Worm (Caenorhabditis elegans) whole organism, late embryonic: Measurements from ENCODE around the gene F34D10.3.
A peak's percentile ranks its signal among the peaks of the same experiment; 100 is the strongest.

ENCODE experiments used
- C08G9.2 ChIP-seq: sonication (generic microtip); optimal IDR thresholded peaks from 2 replicates; lab custom pipeline; 2016; ENCODE audit warnings: mild to moderate bottlenecking, missing genetic modification characterization, moderate library complexity, missing compliant biosample characterization
- F13H6.1 ChIP-seq: sonication (generic microtip); optimal IDR thresholded peaks from 2 replicates; lab custom pipeline; 2016; ENCODE audit warnings: missing genetic modification characterization, missing compliant biosample characterization
- K09A11.1 ChIP-seq: sonication (generic microtip); optimal IDR thresholded peaks from 2 replicates; lab custom pipeline; 2017; ENCODE audit warnings: antibody characterized with exemption, mild to moderate bottlenecking, missing genetic modification characterization, missing compliant biosample characterization; ENCODE audit not compliant: insufficient read depth
- T23F11.4 ChIP-seq: fragments of 200-800 bp; sonication (Bioruptor generic); optimal IDR thresholded peaks from 2 replicates; lab custom pipeline; 2018; ENCODE audit warnings: mild to moderate bottlenecking, missing genetic modification characterization, missing compliant biosample characterization
- Y22D7AL.16 ChIP-seq: sonication (generic microtip); optimal IDR thresholded peaks from 2 replicates; lab custom pipeline; 2016; ENCODE audit warnings: missing genetic modification characterization, missing compliant biosample characterization
- ahr-1 ChIP-seq: sonication (generic microtip); optimal IDR thresholded peaks from 2 replicates; lab custom pipeline; 2016; ENCODE audit warnings: missing genetic modification characterization, missing compliant biosample characterization
- ama-1 ChIP-seq: fragments of 150-350 bp; optimal IDR thresholded peaks from 2 replicates; lab custom pipeline; 2014
- ceh-18 ChIP-seq: sonication (generic microtip); optimal IDR thresholded peaks from 2 replicates; lab custom pipeline; 2016; ENCODE audit warnings: missing genetic modification characterization, missing compliant biosample characterization
- ceh-19 ChIP-seq: fragments of 200-800 bp; sonication (Bioruptor generic); optimal IDR thresholded peaks from 2 replicates; lab custom pipeline; 2018; ENCODE audit warnings: mild to moderate bottlenecking, missing genetic modification characterization, missing compliant biosample characterization
- ceh-22 ChIP-seq: sonication (generic microtip); optimal IDR thresholded peaks from 2 replicates; lab custom pipeline; 2017; ENCODE audit warnings: missing biosample characterization, missing genetic modification characterization
- ceh-24 ChIP-seq: sonication (generic microtip); optimal IDR thresholded peaks from 2 replicates; lab custom pipeline; 2016; ENCODE audit warnings: mild to moderate bottlenecking, missing genetic modification characterization, missing compliant biosample characterization
- ceh-31 ChIP-seq: sonication (generic microtip); optimal IDR thresholded peaks from 2 replicates; lab custom pipeline; 2016; ENCODE audit warnings: missing genetic modification characterization, missing compliant biosample characterization
- ceh-45 ChIP-seq: fragments of 200-800 bp; sonication (Bioruptor generic); IDR thresholded peaks from 2 replicates; pipeline ENCODE4 v1.3.6; 2022; ENCODE audit warnings: missing genetic modification reagents, missing genetic modification characterization, missing compliant biosample characterization
- ceh-6 ChIP-seq: fragments of 200-800 bp; sonication (Bioruptor generic); optimal IDR thresholded peaks from 2 replicates; lab custom pipeline; 2018; ENCODE audit warnings: mild to moderate bottlenecking, missing genetic modification characterization, missing compliant biosample characterization
- che-1 ChIP-seq: sonication (generic microtip); optimal IDR thresholded peaks from 2 replicates; lab custom pipeline; 2016; ENCODE audit warnings: mild to moderate bottlenecking, missing genetic modification characterization, missing compliant biosample characterization
- dmd-4 ChIP-seq: sonication (generic microtip); optimal IDR thresholded peaks from 2 replicates; lab custom pipeline; 2016; ENCODE audit warnings: borderline replicate concordance, missing genetic modification characterization, missing compliant biosample characterization
- dve-1 ChIP-seq: sonication (generic microtip); optimal IDR thresholded peaks from 2 replicates; lab custom pipeline; 2017; ENCODE audit warnings: antibody characterized with exemption, mild to moderate bottlenecking, missing genetic modification characterization, missing compliant biosample characterization
- elt-4 ChIP-seq: sonication (generic microtip); optimal IDR thresholded peaks from 2 replicates; lab custom pipeline; 2016; ENCODE audit warnings: missing genetic modification characterization, missing compliant biosample characterization
- ets-4 ChIP-seq: sonication (generic microtip); optimal IDR thresholded peaks from 2 replicates; lab custom pipeline; 2016; ENCODE audit warnings: missing genetic modification characterization, missing compliant biosample characterization
- eyg-1 ChIP-seq: sonication (generic microtip); optimal IDR thresholded peaks from 2 replicates; lab custom pipeline; 2016; ENCODE audit warnings: missing genotype, missing genetic modification characterization, missing compliant biosample characterization
- fkh-10 ChIP-seq: fragments of 150-350 bp; optimal IDR thresholded peaks from 2 replicates; lab custom pipeline; 2014; ENCODE audit warnings: missing biosample characterization, missing genetic modification reagents, missing genetic modification characterization
- gmeb-2 ChIP-seq: sonication (generic microtip); optimal IDR thresholded peaks from 2 replicates; lab custom pipeline; 2016; ENCODE audit warnings: missing genetic modification characterization, inconsistent platforms, missing compliant biosample characterization
- hlh-13 ChIP-seq: fragments of 200-800 bp; sonication (Bioruptor generic); optimal IDR thresholded peaks from 2 replicates; lab custom pipeline; 2018; ENCODE audit warnings: mild to moderate bottlenecking, missing genetic modification characterization, missing compliant biosample characterization
- hlh-15 ChIP-seq: sonication (generic microtip); optimal IDR thresholded peaks from 2 replicates; lab custom pipeline; 2016; ENCODE audit warnings: missing genetic modification characterization, missing compliant biosample characterization
- hlh-30 ChIP-seq: sonication (generic microtip); optimal IDR thresholded peaks from 2 replicates; lab custom pipeline; 2017; ENCODE audit warnings: antibody characterized with exemption, missing genetic modification characterization, missing compliant biosample characterization; ENCODE audit not compliant: insufficient read depth
- madf-2 ChIP-seq: sonication (generic microtip); optimal IDR thresholded peaks from 2 replicates; lab custom pipeline; 2017; ENCODE audit warnings: missing genetic modification characterization, missing compliant biosample characterization
- mec-3 ChIP-seq: sonication (generic microtip); optimal IDR thresholded peaks from 2 replicates; lab custom pipeline; 2016; ENCODE audit warnings: borderline replicate concordance, missing genetic modification characterization, missing compliant biosample characterization
- nfya-1 ChIP-seq: sonication (generic microtip); optimal IDR thresholded peaks from 2 replicates; lab custom pipeline; 2017; ENCODE audit warnings: missing genetic modification characterization, mild to moderate bottlenecking, missing compliant biosample characterization, antibody characterized with exemption, moderate library complexity
- nhr-11 ChIP-seq: fragments of 150-350 bp; optimal IDR thresholded peaks from 2 replicates; lab custom pipeline; 2014; ENCODE audit warnings: missing biosample characterization, missing genetic modification characterization
- odd-2 ChIP-seq: sonication (generic microtip); optimal IDR thresholded peaks from 2 replicates; lab custom pipeline; 2017; ENCODE audit warnings: antibody characterized with exemption, mild to moderate bottlenecking, missing genetic modification characterization, missing compliant biosample characterization
- pag-3 ChIP-seq: sonication (generic microtip); optimal IDR thresholded peaks from 2 replicates; lab custom pipeline; 2016; ENCODE audit warnings: missing compliant biosample characterization, missing genetic modification characterization, borderline replicate concordance
- pha-2 ChIP-seq: sonication (generic microtip); optimal IDR thresholded peaks from 2 replicates; lab custom pipeline; 2017; ENCODE audit warnings: mild to moderate bottlenecking, missing genetic modification characterization, missing compliant biosample characterization
- pqm-1 ChIP-seq: sonication (generic microtip); optimal IDR thresholded peaks from 2 replicates; lab custom pipeline; 2016; ENCODE audit warnings: missing genetic modification characterization, missing compliant biosample characterization
- pros-1 ChIP-seq: fragments of 150-350 bp; optimal IDR thresholded peaks from 2 replicates; lab custom pipeline; 2014; ENCODE audit warnings: missing biosample characterization, missing genetic modification reagents, missing genetic modification characterization
- rnt-1 ChIP-seq: sonication (generic microtip); optimal IDR thresholded peaks from 2 replicates; lab custom pipeline; 2016; ENCODE audit warnings: missing genetic modification characterization, missing compliant biosample characterization
- sdc-2 ChIP-seq: sonication (generic microtip); optimal IDR thresholded peaks from 2 replicates; lab custom pipeline; 2016; ENCODE audit warnings: missing genotype, missing genetic modification characterization, missing compliant biosample characterization
- sox-2 ChIP-seq: fragments of 200-800 bp; sonication (Bioruptor generic); IDR thresholded peaks from 2 replicates; pipeline ENCODE4 v1.3.6; 2022; ENCODE audit warnings: missing genetic modification reagents, missing genetic modification characterization, missing compliant biosample characterization
- tbx-2 ChIP-seq: sonication (generic microtip); optimal IDR thresholded peaks from 2 replicates; lab custom pipeline; 2016; ENCODE audit warnings: missing genetic modification characterization, missing compliant biosample characterization
- unc-3 ChIP-seq, 2 experiments: fragments of 200-800 bp in 1 of 2; sonication (Bioruptor generic) in 1 of 2; sonication (generic microtip) in 1 of 2; conservative IDR thresholded peaks in 1 of 2; optimal IDR thresholded peaks in 1 of 2; 2 replicates each; pipeline versions ENCODE4 v1.3.6 to Lab custom; 2016 to 2022; ENCODE audit warnings: missing compliant biosample characterization in 2 of 2, missing genetic modification characterization in 2 of 2, missing genetic modification reagents in 1 of 2
- unc-42 ChIP-seq: sonication (generic microtip); optimal IDR thresholded peaks from 2 replicates; lab custom pipeline; 2016; ENCODE audit warnings: missing genotype, missing genetic modification characterization, missing compliant biosample characterization
- unc-86 ChIP-seq: sonication (generic microtip); optimal IDR thresholded peaks from 2 replicates; lab custom pipeline; 2016; ENCODE audit warnings: missing genetic modification characterization, missing compliant biosample characterization

F34D10.3 gene

DNA sequence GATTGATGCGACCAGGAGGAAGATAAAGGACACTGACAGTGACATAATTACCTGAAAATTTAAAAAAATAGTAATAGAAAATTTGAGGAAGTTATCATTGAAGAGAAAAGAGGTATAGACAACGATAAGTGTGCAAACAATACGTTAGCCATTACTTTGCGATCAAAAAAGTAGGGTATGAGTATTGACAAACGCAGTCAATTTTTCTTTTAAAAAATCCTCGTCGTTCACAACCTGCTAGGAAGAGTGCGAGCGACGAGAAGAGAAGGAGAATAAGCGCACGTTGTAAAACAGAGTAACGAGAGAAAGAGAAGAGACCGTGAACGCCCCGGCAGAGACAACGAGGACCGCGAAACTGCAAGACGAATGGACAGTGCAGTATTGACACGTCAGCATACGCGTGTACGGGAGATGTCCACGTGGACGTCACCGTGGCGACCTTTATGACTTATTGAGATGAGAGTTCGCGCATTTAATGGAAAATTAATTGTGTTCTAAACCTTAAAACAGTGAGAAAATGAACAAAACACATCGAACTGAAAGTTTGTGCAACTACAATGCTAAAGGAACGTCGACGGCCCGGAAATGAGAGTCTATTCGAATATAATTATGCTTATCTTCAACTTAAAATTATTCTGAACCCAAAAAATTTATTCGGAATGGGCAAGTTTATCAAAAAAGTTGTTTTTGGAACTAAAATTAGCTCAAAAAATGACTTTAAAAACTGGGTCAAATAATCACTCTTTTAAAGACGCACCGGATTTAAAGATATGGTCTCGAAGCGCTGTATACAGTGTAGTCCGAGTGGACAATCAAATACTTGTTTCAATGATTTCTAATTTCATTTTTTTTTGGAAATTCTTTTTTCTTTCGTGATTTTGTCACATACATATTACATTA, 32.4 kb upstream of the F34D10.3 start, which contains the start of the genes pdi-1 and C14B1.2:
Gene pdi-1 (minus strand): TSS at position 51 of the 900 bp plus-strand sequence.
Gene C14B1.2 (plus strand): TSS at position 850 of the 900 bp plus-strand sequence.
- TF ChIP-seq odd-2 (tag; lab: Kevin White, UChicago) (no peak), dve-1 (no peak), F13H6.1 (tag; lab: Kevin White, UChicago) (no peak), che-1 (tag; lab: Kevin White, UChicago) (no peak), ets-4 (tag; lab: Kevin White, UChicago) (no peak), unc-42 (tag; lab: Kevin White, UChicago) (no peak), hlh-15 (tag; lab: Kevin White, UChicago) (no peak), madf-2 (tag; lab: Kevin White, UChicago) (no peak), tbx-2 (tag; lab: Kevin White, UChicago) (peak; percentile 34), mec-3 (tag; lab: Kevin White, UChicago) (no peak), nhr-11 (tag; lab: Kevin White, UChicago) (no peak), rnt-1 (tag; lab: Kevin White, UChicago) (no peak), fkh-10 (GFP tag; lab: Kevin White, UChicago) (no peak), nfya-1 (tag; lab: Kevin White, UChicago) (peak; percentile 56), pha-2 (tag; lab: Kevin White, UChicago) (no peak), pros-1 (no peak), ceh-31 (tag; lab: Kevin White, UChicago) (peak; percentile 47)

DNA sequence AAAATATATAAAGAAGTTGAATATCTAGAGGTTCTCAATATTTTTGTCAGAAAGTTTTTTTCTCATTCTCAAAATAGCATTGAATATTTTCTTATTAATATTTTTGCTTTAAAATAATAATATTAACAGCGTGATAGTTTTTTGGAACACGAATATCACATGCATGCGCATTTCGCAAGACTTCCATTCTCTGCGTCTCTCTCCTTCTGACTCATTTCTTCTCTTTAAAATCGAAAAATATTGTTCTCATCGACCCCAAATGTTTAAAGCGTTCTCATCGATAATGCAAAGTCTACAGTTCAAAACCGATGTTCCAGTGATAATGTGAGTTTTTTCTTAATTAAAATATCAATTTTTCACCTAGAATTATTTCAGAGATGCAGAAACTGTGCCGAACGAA, 30.7 kb upstream of the F34D10.3 start, which contains the start of gene C14B1.3:
Gene C14B1.3 (plus strand): TSS at position 168 of the 400 bp plus-strand sequence.
- TF ChIP-seq hlh-30 (tag; lab: Kevin White, UChicago) (peak; percentile 45), sdc-2 (tag; lab: Kevin White, UChicago) (no peak), pag-3 (tag; lab: Kevin White, UChicago) (no peak)
- TF ChIP-seq, all 69 proteins: peak for 1

DNA sequence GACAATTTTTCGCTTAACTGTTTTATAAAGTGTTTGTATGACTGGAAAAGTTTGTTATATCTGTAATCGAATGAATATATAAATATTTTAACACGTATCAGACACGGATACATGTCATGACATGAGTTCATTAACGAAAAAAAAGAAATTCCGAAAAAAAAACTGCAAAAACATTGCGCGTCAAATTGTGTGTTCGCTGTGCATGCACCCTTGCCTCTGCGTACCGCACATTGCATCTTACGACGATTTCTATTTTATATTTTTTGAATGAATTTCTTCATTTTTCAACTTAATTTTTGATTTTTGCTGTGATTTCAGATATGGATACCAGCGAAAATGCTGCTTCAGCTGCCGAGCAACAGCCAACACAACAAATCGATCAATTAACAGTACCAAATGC, 29.1 kb upstream of the F34D10.3 start, which contains the start of gene wdr-5.1:
Gene wdr-5.1 (plus strand): TSS at position 319 of the 400 bp plus-strand sequence.
- TF ChIP-seq hlh-15 (tag; lab: Kevin White, UChicago) (no peak), elt-4 (no peak), madf-2 (tag; lab: Kevin White, UChicago) (no peak), sox-2 (no peak), ceh-18 (tag; lab: Kevin White, UChicago) (no peak), unc-3 (GFP tag; conservative IDR thresholded peaks at IDR 0.05; lab: Robert Waterston, UW) (no peak), unc-3 (tag; optimal IDR thresholded peaks at IDR 0.05; lab: Kevin White, UChicago) (no peak)

DNA sequence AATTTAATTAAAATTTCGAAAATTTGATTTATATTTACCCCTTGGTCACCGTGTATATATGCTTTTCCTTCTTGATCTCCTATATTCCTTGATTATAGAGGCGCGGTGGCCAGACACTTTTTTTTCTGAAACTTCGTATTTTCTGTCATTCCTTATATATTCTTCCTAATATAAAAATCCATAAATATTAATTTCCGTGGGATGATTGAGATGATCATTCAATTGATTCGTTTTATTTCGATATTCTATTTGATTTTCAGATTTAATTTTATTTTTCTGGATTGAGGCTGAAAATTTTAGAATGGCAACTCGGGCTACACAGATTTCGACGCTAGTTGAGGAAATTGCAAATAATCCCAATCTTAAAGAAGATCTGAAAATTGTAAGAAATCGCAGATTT, 27.5 kb upstream of the F34D10.3 start, which contains the start of gene dph-1:
Gene dph-1 (plus strand): TSS at position 301 of the 400 bp plus-strand sequence.
- TF ChIP-seq K09A11.1 (tag; lab: Kevin White, UChicago), result no peak
- no peak for TF ChIP-seq hlh-15 (tag; lab: Kevin White, UChicago)

DNA sequence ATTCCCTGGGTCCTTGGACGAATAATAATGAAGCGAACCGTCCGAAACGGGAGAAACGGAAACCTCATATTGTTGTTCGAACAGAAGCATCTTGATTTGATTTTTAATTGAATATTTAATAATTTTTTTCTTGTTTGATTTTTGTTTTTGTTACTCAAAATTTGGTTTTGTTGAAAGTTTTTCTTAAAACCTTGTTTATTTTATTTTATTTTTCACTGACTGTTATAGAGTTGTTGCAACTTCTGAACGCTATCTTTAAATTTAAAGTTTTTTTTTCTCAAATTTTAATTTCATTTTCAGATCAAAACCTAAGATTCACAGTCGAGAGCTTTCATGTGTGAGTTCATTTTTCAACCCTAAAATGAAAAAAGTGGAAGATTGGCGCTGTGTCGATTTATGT, 25.0 kb upstream of the F34D10.3 start, which contains the start of gene alkb-8:
Gene alkb-8 (plus strand): TSS at position 301 of the 400 bp plus-strand sequence.
- no peak for TF ChIP-seq unc-86 (tag; lab: Kevin White, UChicago)
- no peak for TF ChIP-seq ceh-24
- no peak for TF ChIP-seq pqm-1 (tag; lab: Kevin White, UChicago)
- no peak for TF ChIP-seq Y22D7AL.16
- no peak for TF ChIP-seq fkh-10 (GFP tag; lab: Kevin White, UChicago)
- TF ChIP-seq dmd-4 (tag; lab: Kevin White, UChicago), result no peak
- no peak for TF ChIP-seq C08G9.2 (tag; lab: Kevin White, UChicago)
- TF ChIP-seq ceh-45 (GFP tag; lab: Robert Waterston, UW), result no peak
- no peak for TF ChIP-seq hlh-13 (GFP tag; lab: Kevin White, UChicago)
- no peak for TF ChIP-seq tbx-2 (tag; lab: Kevin White, UChicago)
- TF ChIP-seq T23F11.4, result no peak
- no peak for TF ChIP-seq ama-1 (lab: Kevin White, UChicago)
- no peak for TF ChIP-seq eyg-1 (tag; lab: Kevin White, UChicago)
- TF ChIP-seq ceh-22 (tag; lab: Kevin White, UChicago), result no peak
- TF ChIP-seq ceh-6 (GFP tag; lab: Kevin White, UChicago), result no peak
- TF ChIP-seq gmeb-2 (tag; lab: Kevin White, UChicago), result no peak
- TF ChIP-seq ahr-1 (tag; lab: Kevin White, UChicago), result no peak
- TF ChIP-seq ceh-19 (GFP tag; lab: Kevin White, UChicago), result no peak
